Worm (Caenorhabditis elegans): ENCODE measurements around the gene DH11.5.
A peak's percentile ranks its signal among the peaks of the same experiment; 100 is the strongest.

DH11.5 gene

DNA sequence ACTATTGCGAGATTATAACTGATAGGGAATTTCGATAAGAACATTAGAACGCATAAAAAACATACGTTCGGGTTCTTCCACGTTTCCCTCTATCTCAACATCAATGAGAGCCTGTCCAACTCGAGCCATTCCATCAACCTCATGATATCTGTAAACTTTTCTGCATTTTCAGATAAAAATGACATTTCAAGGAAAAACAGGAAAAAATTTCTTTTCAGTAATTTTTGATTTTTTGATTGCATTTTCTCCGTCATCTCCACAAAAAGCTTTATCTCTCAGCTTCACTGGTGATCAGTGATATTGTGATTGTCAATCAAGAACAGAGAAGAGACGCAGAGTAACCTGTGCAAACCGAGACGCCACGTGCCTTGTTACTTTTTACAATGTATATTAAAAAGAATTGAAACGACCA lies 32.1 kb upstream of the DH11.5 start:
- TF ChIP-seq pqm-1 (tag; optimal IDR thresholded peaks at IDR 0.05), result no peak
- peak; percentile 17 for TF ChIP-seq unc-55 (GFP tag; optimal IDR thresholded peaks at IDR 0.05)

DNA sequence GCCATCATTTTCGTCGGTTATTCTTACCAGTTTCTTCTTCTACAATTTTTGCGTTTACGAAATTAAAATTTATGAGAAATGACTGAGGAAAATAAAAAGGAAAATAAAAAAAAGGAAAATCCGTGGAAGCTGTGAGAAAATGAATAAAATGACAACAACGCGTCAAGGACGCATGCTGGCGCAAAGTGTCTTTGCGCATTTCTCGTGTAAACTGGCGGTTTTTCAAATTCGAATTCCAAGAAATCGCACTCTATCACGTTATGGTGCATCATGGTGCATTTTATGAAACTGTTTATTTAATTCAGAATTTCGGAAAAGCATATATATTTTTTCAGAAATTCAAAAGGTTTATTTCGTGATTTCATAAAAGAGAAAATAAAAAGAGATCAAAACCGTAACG lies 31.2 kb upstream of the DH11.5 start, which contains the start of gene dbt-1:
TSS of gene dbt-1 (minus strand) at position 39 of the 400 bp plus-strand sequence.
- TF ChIP-seq nfya-1 (tag; optimal IDR thresholded peaks at IDR 0.05) (peak; percentile 32), dve-1 (tag; optimal IDR thresholded peaks at IDR 0.05) (peak; percentile 4), sdc-2 (tag; optimal IDR thresholded peaks at IDR 0.05) (no peak), unc-55 (GFP tag; optimal IDR thresholded peaks at IDR 0.05) (peak; percentile 41), tbx-2 (tag; optimal IDR thresholded peaks at IDR 0.05) (peak; percentile 34)

DNA sequence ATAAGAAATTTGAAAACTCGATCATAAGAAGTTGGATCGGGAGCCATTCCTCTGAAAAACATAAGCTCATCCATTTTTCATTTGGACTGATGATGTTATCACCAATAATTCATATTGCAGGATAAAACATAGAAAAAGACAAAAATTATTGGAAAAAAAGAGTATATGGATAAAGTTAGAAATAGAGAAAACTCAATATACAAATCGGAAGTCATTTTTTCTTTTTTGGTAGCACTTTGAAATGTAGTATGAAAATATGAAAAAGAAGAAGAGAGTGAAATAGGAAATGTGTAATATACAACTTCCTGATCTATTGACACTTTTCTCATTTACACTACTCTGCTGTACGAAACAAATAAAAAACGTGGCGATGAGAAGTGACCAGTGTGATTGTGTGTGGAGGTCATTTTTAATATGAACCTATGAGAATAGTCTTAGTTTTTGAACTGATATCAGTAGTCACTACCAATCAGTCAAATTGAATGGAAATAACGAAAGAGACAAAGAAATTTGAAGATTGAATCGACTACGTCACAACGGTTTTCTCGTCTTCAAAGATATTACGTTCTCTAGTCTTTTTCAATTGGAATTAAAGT lies 29.5 kb upstream of the DH11.5 start, which contains the start of gene ZK669.5:
TSS of gene ZK669.5 (minus strand) at position 51 of the 596 bp plus-strand sequence.
- TF ChIP-seq hlh-8 (tag; optimal IDR thresholded peaks at IDR 0.05) (no peak), ceh-2 (tag; optimal IDR thresholded peaks at IDR 0.05) (no peak), unc-3 (GFP tag; conservative IDR thresholded peaks at IDR 0.05) (no peak), unc-3 (tag; optimal IDR thresholded peaks at IDR 0.05) (no peak), unc-86 (tag; optimal IDR thresholded peaks at IDR 0.05) (no peak), fax-1 (tag; optimal IDR thresholded peaks at IDR 0.05) (no peak), ztf-16 (tag; optimal IDR thresholded peaks at IDR 0.05) (no peak), lim-6 (tag; optimal IDR thresholded peaks at IDR 0.05) (no peak), dve-1 (tag; optimal IDR thresholded peaks at IDR 0.05) (no peak), T23F11.4 (GFP tag; optimal IDR thresholded peaks at IDR 0.05) (no peak), zip-5 (tag; optimal IDR thresholded peaks at IDR 0.05) (no peak), che-1 (tag; optimal IDR thresholded peaks at IDR 0.05) (no peak), hlh-15 (tag; optimal IDR thresholded peaks at IDR 0.05) (no peak), ttx-3 (tag; optimal IDR thresholded peaks at IDR 0.05) (no peak), ama-1 (optimal IDR thresholded peaks at IDR 0.05) (no peak), npax-4 (tag; optimal IDR thresholded peaks at IDR 0.05) (no peak), sox-4 (tag; optimal IDR thresholded peaks at IDR 0.05) (no peak)

DNA sequence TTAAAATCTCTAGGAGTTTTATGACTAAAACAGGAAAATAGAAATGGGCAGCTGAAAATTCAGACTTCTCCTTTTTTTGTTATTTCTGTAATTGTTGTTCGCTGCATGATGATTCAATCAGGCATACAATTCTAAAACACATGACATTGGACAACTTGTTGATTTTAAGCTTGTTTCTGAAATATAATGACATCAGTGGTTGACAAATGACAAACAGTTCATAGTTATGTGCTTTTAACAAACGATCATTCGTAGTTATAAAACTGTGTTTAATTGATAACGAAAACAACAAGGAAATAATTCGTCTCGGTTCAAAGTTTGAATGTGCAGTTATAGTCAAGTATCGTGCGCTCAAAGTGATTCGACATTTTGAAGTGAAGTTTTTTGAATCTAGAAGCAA lies 28.1 kb upstream of the DH11.5 start:
- TF ChIP-seq sox-4 (tag; optimal IDR thresholded peaks at IDR 0.05) (no peak), ceh-22 (tag; optimal IDR thresholded peaks at IDR 0.05) (no peak), ahr-1 (tag; optimal IDR thresholded peaks at IDR 0.05) (no peak), fkh-10 (GFP tag; optimal IDR thresholded peaks at IDR 0.05) (no peak), tbx-7 (tag; optimal IDR thresholded peaks at IDR 0.05) (no peak), unc-3 (GFP tag; conservative IDR thresholded peaks at IDR 0.05) (no peak), unc-3 (tag; optimal IDR thresholded peaks at IDR 0.05) (no peak), ceh-2 (tag; optimal IDR thresholded peaks at IDR 0.05) (no peak), hlh-13 (GFP tag; optimal IDR thresholded peaks at IDR 0.05) (no peak), dve-1 (tag; optimal IDR thresholded peaks at IDR 0.05) (no peak), unc-42 (tag; optimal IDR thresholded peaks at IDR 0.05) (no peak), nhr-11 (tag; optimal IDR thresholded peaks at IDR 0.05) (no peak), ceh-24 (tag; optimal IDR thresholded peaks at IDR 0.05) (no peak), ceh-31 (tag; optimal IDR thresholded peaks at IDR 0.05) (no peak), ets-4 (tag; optimal IDR thresholded peaks at IDR 0.05) (no peak), zip-5 (tag; optimal IDR thresholded peaks at IDR 0.05) (no peak), pax-1 (tag; optimal IDR thresholded peaks at IDR 0.05) (no peak)

DNA sequence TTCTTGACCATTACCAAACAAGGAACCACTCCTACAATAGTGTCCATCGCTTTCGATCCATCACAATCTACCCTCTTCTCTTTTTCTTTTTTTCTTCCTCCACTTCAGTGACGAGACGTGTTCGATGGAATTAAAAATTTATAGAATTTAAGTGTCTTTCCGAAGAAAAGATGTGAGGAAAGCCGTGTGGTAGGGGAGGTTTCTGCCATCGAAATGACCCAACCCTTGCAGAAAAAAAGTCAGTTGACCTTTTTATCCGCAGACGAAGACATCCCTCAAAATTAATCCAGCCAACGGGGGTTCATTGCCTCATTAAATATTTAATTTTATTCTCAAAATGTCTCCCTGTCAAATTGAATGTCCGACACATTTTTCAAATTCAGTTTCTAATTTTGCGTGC lies 20.9 kb upstream of the DH11.5 start:
- TF ChIP-seq mec-3 (tag; optimal IDR thresholded peaks at IDR 0.05; ENCODE audit: borderline replicate concordance) (no peak), fkh-6 (tag; optimal IDR thresholded peaks at IDR 0.05) (no peak), ahr-1 (tag; optimal IDR thresholded peaks at IDR 0.05) (no peak), eyg-1 (tag; optimal IDR thresholded peaks at IDR 0.05) (no peak), syd-9 (tag; optimal IDR thresholded peaks at IDR 0.05) (no peak), hlh-15 (tag; optimal IDR thresholded peaks at IDR 0.05) (no peak), elt-4 (tag; optimal IDR thresholded peaks at IDR 0.05) (no peak), ets-4 (tag; optimal IDR thresholded peaks at IDR 0.05) (no peak), tbx-2 (tag; optimal IDR thresholded peaks at IDR 0.05) (no peak), pax-1 (tag; optimal IDR thresholded peaks at IDR 0.05) (no peak), ceh-48 (tag; optimal IDR thresholded peaks at IDR 0.05) (no peak), F13H6.1 (tag; optimal IDR thresholded peaks at IDR 0.05) (no peak), nhr-11 (tag; optimal IDR thresholded peaks at IDR 0.05) (no peak), C38D4.7 (GFP tag; optimal IDR thresholded peaks at IDR 0.05) (no peak), unc-86 (tag; optimal IDR thresholded peaks at IDR 0.05) (no peak), hlh-8 (tag; optimal IDR thresholded peaks at IDR 0.05) (no peak), ceh-22 (tag; optimal IDR thresholded peaks at IDR 0.05) (no peak), ceh-14 (tag; optimal IDR thresholded peaks at IDR 0.05) (no peak)

Data from whole organism, late embryonic.